Worm (Caenorhabditis elegans): ENCODE data around the gene srx-92.

The srx-92 gene

ce11 chrV:7330868-7331267 lies 5.7 kb upstream of the srx-92 start, which contains the start of gene F10G2.2:
Gene F10G2.2, plus strand, starts transcription at chrV:7331168.
- TF ChIP-seq zip-8 (tag; optimal IDR thresholded peaks at IDR 0.05) (no peak), drap-1 (GFP tag; optimal IDR thresholded peaks at IDR 0.05) (no peak), ham-2 (GFP tag; optimal IDR thresholded peaks at IDR 0.05) (no peak), flh-1 (GFP tag; optimal IDR thresholded peaks at IDR 0.05) (no peak), nhr-237 (tag; optimal IDR thresholded peaks at IDR 0.05) (no peak), sem-2 (GFP tag; optimal IDR thresholded peaks at IDR 0.05) (no peak), nhr-76 (tag; optimal IDR thresholded peaks at IDR 0.05) (no peak), elt-1 (tag; optimal IDR thresholded peaks at IDR 0.05; ENCODE audit: borderline replicate concordance, insufficient read depth) (no peak), mep-1 (tag; optimal IDR thresholded peaks at IDR 0.05) (no peak), nhr-2 (tag; optimal IDR thresholded peaks at IDR 0.05) (no peak), unc-39 (tag; optimal IDR thresholded peaks at IDR 0.05) (no peak), tbx-8 (GFP tag; optimal IDR thresholded peaks at IDR 0.05) (no peak), mab-5 (tag; optimal IDR thresholded peaks at IDR 0.05) (no peak), ztf-11 (tag; optimal IDR thresholded peaks at IDR 0.05) (no peak), elt-3 (tag; optimal IDR thresholded peaks at IDR 0.05) (no peak), nhr-12 (tag; optimal IDR thresholded peaks at IDR 0.05) (no peak), unc-120 (tag; optimal IDR thresholded peaks at IDR 0.05; ENCODE audit: poor library complexity, severe bottlenecking) (no peak), blmp-1 (tag; optimal IDR thresholded peaks at IDR 0.05) (no peak), nhr-28 (tag; optimal IDR thresholded peaks at IDR 0.05) (no peak)

ce11 chrV:7328092-7328491 lies 2.9 kb upstream of the srx-92 start, which contains the start of gene clec-7:
Gene clec-7, plus strand, starts transcription at chrV:7328392.
- TF ChIP-seq sem-2 (GFP tag; optimal IDR thresholded peaks at IDR 0.05): no peak
- TF ChIP-seq blmp-1 (tag; optimal IDR thresholded peaks at IDR 0.05): no peak
- TF ChIP-seq unc-120 (tag; optimal IDR thresholded peaks at IDR 0.05; ENCODE audit: poor library complexity, severe bottlenecking): no peak
- no peak for TF ChIP-seq flh-1 (GFP tag; optimal IDR thresholded peaks at IDR 0.05)
- TF ChIP-seq unc-39 (tag; optimal IDR thresholded peaks at IDR 0.05): no peak
- TF ChIP-seq ztf-11 (tag; optimal IDR thresholded peaks at IDR 0.05): no peak
- TF ChIP-seq unc-62 (GFP tag; optimal IDR thresholded peaks at IDR 0.05): no peak
- TF ChIP-seq M03D4.4 (tag; optimal IDR thresholded peaks at IDR 0.05): no peak
- no peak for TF ChIP-seq ham-2 (GFP tag; optimal IDR thresholded peaks at IDR 0.05)

- TF ChIP-seq lsy-2 (tag; optimal IDR thresholded peaks at IDR 0.05): no peak
- TF ChIP-seq nhr-28 (tag; optimal IDR thresholded peaks at IDR 0.05): no peak
- no peak for TF ChIP-seq ceh-83 (GFP tag; optimal IDR thresholded peaks at IDR 0.05)
- no peak for TF ChIP-seq unc-120 (tag; optimal IDR thresholded peaks at IDR 0.05; ENCODE audit: poor library complexity, severe bottlenecking)
- no peak for TF ChIP-seq ceh-43 (GFP tag; optimal IDR thresholded peaks at IDR 0.05)
- TF ChIP-seq unc-62 (GFP tag; optimal IDR thresholded peaks at IDR 0.05): no peak
- no peak for TF ChIP-seq mep-1 (tag; optimal IDR thresholded peaks at IDR 0.05)
- no peak for TF ChIP-seq nhr-76 (tag; optimal IDR thresholded peaks at IDR 0.05)
- TF ChIP-seq cnd-1 (tag; optimal IDR thresholded peaks at IDR 0.05): no peak
- no peak for TF ChIP-seq bed-3 (GFP tag; optimal IDR thresholded peaks at IDR 0.05)
These were observed 1.7 kb upstream of the srx-92 start, which contains the start of gene F10G2.4 for ce11 chrV:7326928-7327327. Gene F10G2.4, plus strand, starts transcription at chrV:7327228.

- TF ChIP-seq zip-8 (tag; optimal IDR thresholded peaks at IDR 0.05): no peak
- no peak for TF ChIP-seq pha-4 (tag; optimal IDR thresholded peaks at IDR 0.05)
- no peak for TF ChIP-seq ceh-43 (GFP tag; optimal IDR thresholded peaks at IDR 0.05)
- no peak for TF ChIP-seq cnd-1 (tag; optimal IDR thresholded peaks at IDR 0.05)
- no peak for TF ChIP-seq bed-3 (GFP tag; optimal IDR thresholded peaks at IDR 0.05)
- TF ChIP-seq M03D4.4 (tag; optimal IDR thresholded peaks at IDR 0.05): no peak
- TF ChIP-seq sem-2 (GFP tag; optimal IDR thresholded peaks at IDR 0.05): no peak
- TF ChIP-seq sptf-1 (tag; optimal IDR thresholded peaks at IDR 0.05): no peak
- TF ChIP-seq nhr-12 (tag; optimal IDR thresholded peaks at IDR 0.05): no peak
- no peak for TF ChIP-seq hlh-1 (tag; optimal IDR thresholded peaks at IDR 0.05)
- no peak for TF ChIP-seq unc-120 (tag; optimal IDR thresholded peaks at IDR 0.05; ENCODE audit: poor library complexity, severe bottlenecking)
- TF ChIP-seq elt-3 (tag; optimal IDR thresholded peaks at IDR 0.05): no peak
- no peak for TF ChIP-seq drap-1 (GFP tag; optimal IDR thresholded peaks at IDR 0.05)
- TF ChIP-seq mab-5 (tag; optimal IDR thresholded peaks at IDR 0.05): no peak
- no peak for TF ChIP-seq lin-32 (GFP tag; optimal IDR thresholded peaks at IDR 0.05)
- TF ChIP-seq ham-2 (GFP tag; optimal IDR thresholded peaks at IDR 0.05): no peak
- TF ChIP-seq nhr-2 (tag; optimal IDR thresholded peaks at IDR 0.05): no peak
These were observed 3.3 kb downstream of the srx-92 start, which contains the start of gene F10G2.10 for ce11 chrV:7321915-7322314. Gene F10G2.10, plus strand, starts transcription at chrV:7322215.

ce11 chrV:7320909-7321308 lies 4.3 kb downstream of the srx-92 start, which contains the start of gene lmd-4:
Gene lmd-4, minus strand, starts transcription at chrV:7321009.
- TF ChIP-seq ces-1 (GFP tag; optimal IDR thresholded peaks at IDR 0.05) (no peak), pha-4 (tag; optimal IDR thresholded peaks at IDR 0.05) (no peak)

All from whole organism, mixed stage, embryonic.